Worm (Caenorhabditis elegans) whole organism, late embryonic: ENCODE measurements around the gene C15B12.4.

Experiments
- C08G9.2 ChIP-seq: sonication (generic microtip); optimal IDR thresholded peaks from 2 replicates; lab custom pipeline; 2016; ENCODE audit warnings: mild to moderate bottlenecking, missing genetic modification characterization, moderate library complexity, missing compliant biosample characterization
- F13H6.1 ChIP-seq: sonication (generic microtip); optimal IDR thresholded peaks from 2 replicates; lab custom pipeline; 2016; ENCODE audit warnings: missing genetic modification characterization, missing compliant biosample characterization
- K02D7.2 ChIP-seq: sonication (generic microtip); optimal IDR thresholded peaks from 2 replicates; lab custom pipeline; 2017; ENCODE audit warnings: mild to moderate bottlenecking, missing genetic modification characterization, missing compliant biosample characterization
- T23F11.4 ChIP-seq: fragments of 200-800 bp; sonication (Bioruptor generic); optimal IDR thresholded peaks from 2 replicates; lab custom pipeline; 2018; ENCODE audit warnings: mild to moderate bottlenecking, missing genetic modification characterization, missing compliant biosample characterization
- Y22D7AL.16 ChIP-seq: sonication (generic microtip); optimal IDR thresholded peaks from 2 replicates; lab custom pipeline; 2016; ENCODE audit warnings: missing genetic modification characterization, missing compliant biosample characterization
- ceh-18 ChIP-seq: sonication (generic microtip); optimal IDR thresholded peaks from 2 replicates; lab custom pipeline; 2016; ENCODE audit warnings: missing genetic modification characterization, missing compliant biosample characterization
- ceh-2 ChIP-seq: sonication (generic microtip); optimal IDR thresholded peaks from 2 replicates; lab custom pipeline; 2016; ENCODE audit warnings: missing genotype, missing genetic modification characterization, missing compliant biosample characterization
- ceh-22 ChIP-seq: sonication (generic microtip); optimal IDR thresholded peaks from 2 replicates; lab custom pipeline; 2017; ENCODE audit warnings: missing biosample characterization, missing genetic modification characterization
- ceh-31 ChIP-seq: sonication (generic microtip); optimal IDR thresholded peaks from 2 replicates; lab custom pipeline; 2016; ENCODE audit warnings: missing genetic modification characterization, missing compliant biosample characterization
- ceh-34 ChIP-seq: sonication (generic microtip); optimal IDR thresholded peaks from 2 replicates; lab custom pipeline; 2016; ENCODE audit warnings: mild to moderate bottlenecking, missing genetic modification characterization, missing compliant biosample characterization
- ceh-45 ChIP-seq: fragments of 200-800 bp; sonication (Bioruptor generic); IDR thresholded peaks from 2 replicates; pipeline ENCODE4 v1.3.6; 2022; ENCODE audit warnings: missing genetic modification reagents, missing genetic modification characterization, missing compliant biosample characterization
- ceh-48 ChIP-seq: sonication (generic microtip); optimal IDR thresholded peaks from 2 replicates; lab custom pipeline; 2016; ENCODE audit warnings: missing genetic modification characterization, inconsistent platforms, missing compliant biosample characterization
- ceh-6 ChIP-seq: fragments of 200-800 bp; sonication (Bioruptor generic); optimal IDR thresholded peaks from 2 replicates; lab custom pipeline; 2018; ENCODE audit warnings: mild to moderate bottlenecking, missing genetic modification characterization, missing compliant biosample characterization
- ceh-9 ChIP-seq: sonication (generic microtip); optimal IDR thresholded peaks from 2 replicates; lab custom pipeline; 2016; ENCODE audit warnings: mild to moderate bottlenecking, missing genetic modification characterization, inconsistent platforms, missing compliant biosample characterization
- che-1 ChIP-seq: sonication (generic microtip); optimal IDR thresholded peaks from 2 replicates; lab custom pipeline; 2016; ENCODE audit warnings: mild to moderate bottlenecking, missing genetic modification characterization, missing compliant biosample characterization
- gmeb-2 ChIP-seq: sonication (generic microtip); optimal IDR thresholded peaks from 2 replicates; lab custom pipeline; 2016; ENCODE audit warnings: missing genetic modification characterization, inconsistent platforms, missing compliant biosample characterization
- hlh-13 ChIP-seq: fragments of 200-800 bp; sonication (Bioruptor generic); optimal IDR thresholded peaks from 2 replicates; lab custom pipeline; 2018; ENCODE audit warnings: mild to moderate bottlenecking, missing genetic modification characterization, missing compliant biosample characterization
- hlh-30 ChIP-seq: sonication (generic microtip); optimal IDR thresholded peaks from 2 replicates; lab custom pipeline; 2017; ENCODE audit warnings: antibody characterized with exemption, missing genetic modification characterization, missing compliant biosample characterization; ENCODE audit not compliant: insufficient read depth
- hlh-8 ChIP-seq: sonication (generic microtip); optimal IDR thresholded peaks from 2 replicates; lab custom pipeline; 2016; ENCODE audit warnings: missing genotype, missing genetic modification characterization, missing compliant biosample characterization
- lim-6 ChIP-seq: sonication (generic microtip); optimal IDR thresholded peaks from 2 replicates; lab custom pipeline; 2016; ENCODE audit warnings: missing genetic modification characterization, missing compliant biosample characterization
- lin-11 ChIP-seq: fragments of 200-800 bp; sonication (Bioruptor generic); optimal IDR thresholded peaks from 2 replicates; lab custom pipeline; 2018; ENCODE audit warnings: mild to moderate bottlenecking, missing genetic modification characterization, missing compliant biosample characterization
- madf-2 ChIP-seq: sonication (generic microtip); optimal IDR thresholded peaks from 2 replicates; lab custom pipeline; 2017; ENCODE audit warnings: missing genetic modification characterization, missing compliant biosample characterization
- mec-3 ChIP-seq: sonication (generic microtip); optimal IDR thresholded peaks from 2 replicates; lab custom pipeline; 2016; ENCODE audit warnings: borderline replicate concordance, missing genetic modification characterization, missing compliant biosample characterization
- nhr-11 ChIP-seq: fragments of 150-350 bp; optimal IDR thresholded peaks from 2 replicates; lab custom pipeline; 2014; ENCODE audit warnings: missing biosample characterization, missing genetic modification characterization
- pag-3 ChIP-seq: sonication (generic microtip); optimal IDR thresholded peaks from 2 replicates; lab custom pipeline; 2016; ENCODE audit warnings: missing compliant biosample characterization, missing genetic modification characterization, borderline replicate concordance
- pat-9 ChIP-seq: fragments of 200-800 bp; sonication (Bioruptor generic); optimal IDR thresholded peaks from 2 replicates; lab custom pipeline; 2018; ENCODE audit warnings: mild to moderate bottlenecking, missing genetic modification characterization, moderate library complexity, missing compliant biosample characterization
- pax-1 ChIP-seq: fragments of 150-350 bp; optimal IDR thresholded peaks from 2 replicates; lab custom pipeline; 2014; ENCODE audit warnings: missing biosample characterization, missing genetic modification characterization
- pha-2 ChIP-seq: sonication (generic microtip); optimal IDR thresholded peaks from 2 replicates; lab custom pipeline; 2017; ENCODE audit warnings: mild to moderate bottlenecking, missing genetic modification characterization, missing compliant biosample characterization
- pros-1 ChIP-seq: fragments of 150-350 bp; optimal IDR thresholded peaks from 2 replicates; lab custom pipeline; 2014; ENCODE audit warnings: missing biosample characterization, missing genetic modification reagents, missing genetic modification characterization
- sdc-2 ChIP-seq: sonication (generic microtip); optimal IDR thresholded peaks from 2 replicates; lab custom pipeline; 2016; ENCODE audit warnings: missing genotype, missing genetic modification characterization, missing compliant biosample characterization
- syd-9 ChIP-seq: sonication (generic microtip); optimal IDR thresholded peaks from 2 replicates; lab custom pipeline; 2016; ENCODE audit warnings: mild to moderate bottlenecking, missing genetic modification characterization, moderate library complexity, missing compliant biosample characterization
- unc-3 ChIP-seq, 2 experiments: fragments of 200-800 bp in 1 of 2; sonication (Bioruptor generic) in 1 of 2; sonication (generic microtip) in 1 of 2; conservative IDR thresholded peaks in 1 of 2; optimal IDR thresholded peaks in 1 of 2; 2 replicates each; pipeline versions ENCODE4 v1.3.6 to Lab custom; 2016 to 2022; ENCODE audit warnings: missing compliant biosample characterization in 2 of 2, missing genetic modification characterization in 2 of 2, missing genetic modification reagents in 1 of 2
- unc-55 ChIP-seq: sonication (generic microtip); optimal IDR thresholded peaks from 2 replicates; lab custom pipeline; 2017; ENCODE audit warnings: missing biosample characterization, missing genetic modification reagents, missing genetic modification characterization
- unc-86 ChIP-seq: sonication (generic microtip); optimal IDR thresholded peaks from 2 replicates; lab custom pipeline; 2016; ENCODE audit warnings: missing genetic modification characterization, missing compliant biosample characterization
- zip-5 ChIP-seq: sonication (generic microtip); optimal IDR thresholded peaks from 2 replicates; lab custom pipeline; 2016; ENCODE audit warnings: missing genetic modification characterization, missing compliant biosample characterization

C15B12.4 gene

ce11 chrX:6462479-6462878 lies 11.1 kb downstream of the C15B12.4 start:
- TF ChIP-seq sdc-2 (tag; lab: Kevin White, UChicago) = no peak
- TF ChIP-seq ceh-6 = no peak
- TF ChIP-seq zip-5 (tag; lab: Kevin White, UChicago) = no peak
- TF ChIP-seq unc-55 = no peak
- no peak for TF ChIP-seq ceh-18 (tag; lab: Kevin White, UChicago)
- TF ChIP-seq che-1 (tag; lab: Kevin White, UChicago) = no peak
- no peak for TF ChIP-seq C08G9.2 (tag; lab: Kevin White, UChicago)
- no peak for TF ChIP-seq K02D7.2 (tag; lab: Kevin White, UChicago)

- TF ChIP-seq unc-86 (tag; lab: Kevin White, UChicago) (no peak), pag-3 (tag; lab: Kevin White, UChicago) (no peak), nhr-11 (tag; lab: Kevin White, UChicago) (no peak), mec-3 (tag; lab: Kevin White, UChicago) (no peak), che-1 (tag; lab: Kevin White, UChicago) (no peak), pros-1 (tag; lab: Kevin White, UChicago) (no peak), T23F11.4 (no peak), ceh-9 (no peak), unc-55 (no peak), ceh-48 (tag; lab: Kevin White, UChicago) (no peak), gmeb-2 (tag; lab: Kevin White, UChicago) (no peak), ceh-34 (tag; lab: Kevin White, UChicago) (no peak), F13H6.1 (tag; lab: Kevin White, UChicago) (no peak), syd-9 (no peak), pha-2 (tag; lab: Kevin White, UChicago) (no peak), unc-3 (GFP tag; conservative IDR thresholded peaks at IDR 0.05; lab: Robert Waterston, UW) (no peak), unc-3 (tag; optimal IDR thresholded peaks at IDR 0.05; lab: Kevin White, UChicago) (no peak)
These were observed 11.8 kb downstream of the C15B12.4 start, which contains the start of gene K04E7.1 for ce11 chrX:6461729-6462128. K04E7.1 (plus strand) TSS chrX:6462029.

DNA sequence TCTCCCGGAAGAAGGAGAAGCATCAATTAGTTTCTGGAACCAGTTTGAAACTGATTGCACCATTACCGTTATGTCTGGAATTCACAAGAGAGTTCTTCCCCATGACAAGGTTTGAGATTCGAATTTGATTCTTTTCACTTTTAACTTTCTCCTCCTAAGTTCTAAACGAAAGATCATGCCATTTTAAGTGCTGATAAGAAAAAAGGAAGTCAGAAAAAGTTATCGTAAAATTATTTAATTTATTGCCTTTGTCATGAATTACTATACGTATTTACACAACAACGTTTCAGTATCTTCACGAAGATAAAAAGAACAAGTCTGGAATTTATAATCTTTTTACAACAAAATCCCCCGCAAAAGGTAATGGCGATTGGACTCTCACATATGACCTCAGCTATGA lies 13.4 kb downstream of the C15B12.4 start:
- TF ChIP-seq ceh-48 (tag; lab: Kevin White, UChicago) (no peak), hlh-8 (no peak), ceh-31 (tag; lab: Kevin White, UChicago) (no peak), ceh-18 (tag; lab: Kevin White, UChicago) (no peak), hlh-30 (no peak), pros-1 (tag; lab: Kevin White, UChicago) (no peak), ceh-45 (GFP tag; lab: Robert Waterston, UW) (no peak), che-1 (tag; lab: Kevin White, UChicago) (no peak)

- no peak for TF ChIP-seq ceh-22 (tag; lab: Kevin White, UChicago)
- TF ChIP-seq ceh-48 (tag; lab: Kevin White, UChicago) = no peak
- no peak for TF ChIP-seq pat-9 (tag; lab: Kevin White, UChicago)
- TF ChIP-seq ceh-9 = no peak
- TF ChIP-seq pax-1 (tag; lab: Kevin White, UChicago) = no peak
- TF ChIP-seq ceh-18 (tag; lab: Kevin White, UChicago) = no peak
- no peak for TF ChIP-seq madf-2 (tag; lab: Kevin White, UChicago)
- no peak for TF ChIP-seq lim-6 (tag; lab: Kevin White, UChicago)
- no peak for TF ChIP-seq pha-2 (tag; lab: Kevin White, UChicago)
- no peak for TF ChIP-seq ceh-2 (tag; lab: Kevin White, UChicago)
- no peak for TF ChIP-seq hlh-13 (GFP tag; lab: Kevin White, UChicago)
- TF ChIP-seq T23F11.4 = no peak
- no peak for TF ChIP-seq Y22D7AL.16
- no peak for TF ChIP-seq lin-11 (tag; lab: Kevin White, UChicago)
- TF ChIP-seq, all 69 proteins: peak for 0
These were observed 15.1 kb downstream of the C15B12.4 start for ce11 chrX:6458467-6458866.
